Worm (Caenorhabditis elegans): ENCODE measurements around the gene F10D2.10.

Gene F10D2.10

DNA sequence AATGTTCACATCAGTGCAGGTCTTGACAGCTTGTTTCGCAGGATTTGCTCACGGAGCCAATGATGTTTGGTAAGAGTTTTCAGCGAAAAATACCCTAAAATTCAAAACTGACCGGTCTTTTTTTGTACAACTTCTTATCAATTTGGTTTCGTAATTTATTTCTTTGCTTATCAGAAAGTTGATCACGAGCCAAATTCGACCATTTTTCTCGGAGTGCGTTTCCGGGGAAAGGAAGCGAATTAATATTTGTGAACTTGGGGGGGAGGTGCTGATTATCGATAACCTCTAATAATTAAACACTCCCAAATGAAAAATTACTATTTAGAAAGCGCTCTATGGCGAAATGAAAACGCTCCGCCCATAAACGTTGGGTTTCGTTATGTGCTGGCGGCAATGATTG lies 30.6 kb upstream of the F10D2.10 start (continued):
- TF ChIP-seq lin-1 (GFP tag; IDR thresholded peaks at IDR 0.05) (peak; percentile 75; the same call in 1 of the 2 replicates), lin-39 (tag; optimal IDR thresholded peaks at IDR 0.05) (no peak), nhr-77 (tag; optimal IDR thresholded peaks at IDR 0.05) (peak; percentile 49), unc-62 (GFP tag; optimal IDR thresholded peaks at IDR 0.05 in 1 of 2) (no peak), unc-62 (tag; optimal IDR thresholded peaks at IDR 0.05) (no peak), zip-2 (tag; optimal IDR thresholded peaks at IDR 0.05) (no peak), mdl-1 (tag; optimal IDR thresholded peaks at IDR 0.05) (no peak), dve-1 (tag; optimal IDR thresholded peaks at IDR 0.05; ENCODE audit: insufficient read depth) (peak; percentile 25), jun-1 (tag; optimal IDR thresholded peaks at IDR 0.05) (no peak)

DNA sequence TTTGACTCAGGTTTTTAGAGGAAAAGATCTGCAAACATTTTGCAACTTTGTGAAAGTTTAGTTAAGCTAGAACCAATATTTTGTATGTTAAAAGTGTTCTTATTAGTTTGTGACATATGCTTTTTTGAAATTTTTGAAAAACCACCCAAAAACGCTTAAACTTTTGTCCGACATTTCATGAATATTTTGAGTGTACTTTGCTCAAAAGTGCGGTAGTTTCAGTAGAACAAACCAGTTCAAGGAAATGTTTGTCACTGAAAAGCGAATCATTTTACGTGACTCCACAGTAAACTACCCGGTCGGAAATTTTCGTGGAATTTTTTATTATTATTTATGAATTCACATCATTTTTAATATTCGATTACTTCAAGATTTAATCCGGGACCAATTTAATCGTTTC lies 28.6 kb upstream of the F10D2.10 start, which contains the start of gene pitr-5:
pitr-5 (plus strand) TSS at position 301 of the 400 bp plus-strand sequence.
- TF ChIP-seq madf-5 (GFP tag; IDR thresholded peaks at IDR 0.05): no peak
- TF ChIP-seq lir-3 (tag; optimal IDR thresholded peaks at IDR 0.05): no peak
- no peak for TF ChIP-seq fkh-10 (GFP tag; optimal IDR thresholded peaks at IDR 0.05)
- no peak for TF ChIP-seq dmd-6 (GFP tag; IDR thresholded peaks at IDR 0.05)
- no peak for TF ChIP-seq zip-2 (tag; optimal IDR thresholded peaks at IDR 0.05)
- TF ChIP-seq aha-1 (tag): no peak

DNA sequence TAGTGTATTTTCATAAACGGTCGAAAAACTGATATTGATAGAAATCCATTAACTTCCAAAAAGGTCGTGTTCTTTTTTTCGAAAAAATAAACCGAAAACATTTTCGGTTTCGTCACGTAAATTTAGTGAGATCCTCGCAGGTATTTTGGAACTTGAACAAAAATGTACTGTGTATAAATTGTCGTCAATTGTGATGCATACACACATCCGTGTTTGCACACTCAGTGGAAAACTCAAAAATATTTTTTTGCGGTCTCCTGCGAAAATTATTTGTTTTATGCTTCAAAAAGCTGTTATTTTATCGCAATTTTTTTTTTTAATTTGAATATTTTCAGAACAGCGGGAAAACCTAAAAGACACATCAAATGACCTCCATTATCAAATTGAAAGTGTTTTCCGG lies 22.9 kb upstream of the F10D2.10 start, which contains the start of gene cpsf-2:
cpsf-2 (plus strand) TSS at position 330 of the 400 bp plus-strand sequence.
- peak; percentile 47 for TF ChIP-seq mes-2 (tag; optimal IDR thresholded peaks at IDR 0.05; ENCODE audit: poor library complexity, severe bottlenecking)
- TF ChIP-seq aha-1 (tag): peak; percentile 72
- TF ChIP-seq dpl-1 (GFP tag; optimal IDR thresholded peaks at IDR 0.05): peak; percentile 1
- no peak for TF ChIP-seq ztf-7 (tag; optimal IDR thresholded peaks at IDR 0.05)
- no peak for TF ChIP-seq nhr-41 (GFP tag; IDR thresholded peaks at IDR 0.05)

- TF ChIP-seq skn-1 (tag; optimal IDR thresholded peaks at IDR 0.05) (no peak), ces-1 (GFP tag; optimal IDR thresholded peaks at IDR 0.05) (no peak), unc-62 (GFP tag; optimal IDR thresholded peaks at IDR 0.05 in 1 of 2) (no peak), unc-62 (tag; optimal IDR thresholded peaks at IDR 0.05) (no peak), spr-3 (GFP tag; optimal IDR thresholded peaks at IDR 0.05) (no peak), daf-16 (GFP tag; optimal IDR thresholded peaks at IDR 0.05) (no peak), daf-16 (tag; optimal IDR thresholded peaks at IDR 0.05) (no peak), hlh-11 (tag; optimal IDR thresholded peaks at IDR 0.05) (no peak), F26F4.8 (GFP tag; conservative IDR thresholded peaks at IDR 0.05) (no peak)
These were observed 19.2 kb upstream of the F10D2.10 start, which contains the start of gene lgc-39 for ce11 chrV:7175201-7175600. Gene lgc-39, plus strand, starts transcription at chrV:7175501.

DNA sequence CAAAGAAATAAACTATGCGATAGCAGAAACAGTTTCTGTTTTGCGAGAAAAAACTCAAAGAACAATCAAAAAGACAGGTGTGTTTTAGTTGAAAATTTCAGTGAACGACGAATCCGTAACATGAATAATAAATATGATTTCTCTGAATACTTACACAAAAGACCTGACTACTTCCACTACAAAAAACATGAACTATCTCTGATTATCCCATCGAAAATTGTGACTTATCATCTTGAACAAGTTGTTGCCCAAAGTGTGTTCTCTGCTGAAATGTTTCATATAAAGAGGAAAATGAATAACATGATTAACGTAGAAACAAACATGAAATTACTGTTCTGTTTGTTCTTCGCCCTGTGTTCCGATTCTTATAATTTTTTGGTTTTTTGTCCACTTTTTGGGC lies 10.7 kb upstream of the F10D2.10 start, which contains the start of gene ugt-36:
ugt-36 (plus strand) TSS at position 301 of the 400 bp plus-strand sequence.
- TF ChIP-seq mxl-3 (GFP tag; optimal IDR thresholded peaks at IDR 0.05) (no peak), nhr-28 (tag; optimal IDR thresholded peaks at IDR 0.05) (peak; percentile 16)

- TF ChIP-seq sdz-12 (GFP tag; optimal IDR thresholded peaks at IDR 0.05) (no peak), fos-1 (tag; optimal IDR thresholded peaks at IDR 0.05) (no peak), spr-1 (tag; optimal IDR thresholded peaks at IDR 0.05) (no peak), nhr-77 (tag; optimal IDR thresholded peaks at IDR 0.05) (no peak), zip-11 (GFP tag; IDR thresholded peaks at IDR 0.05) (no peak), lin-39 (tag; optimal IDR thresholded peaks at IDR 0.05) (no peak), ceh-62 (tag; optimal IDR thresholded peaks at IDR 0.05) (no peak), ZK546.5 (tag; optimal IDR thresholded peaks at IDR 0.05) (no peak), Y5F2A.4 (GFP tag; optimal IDR thresholded peaks at IDR 0.05) (no peak), lin-15B (tag; optimal IDR thresholded peaks at IDR 0.05) (no peak), lin-1 (GFP tag; IDR thresholded peaks at IDR 0.05) (no peak), lin-13 (GFP tag; optimal IDR thresholded peaks at IDR 0.05) (no peak), nhr-48 (tag; optimal IDR thresholded peaks at IDR 0.05) (no peak), ces-1 (GFP tag; optimal IDR thresholded peaks at IDR 0.05) (no peak), spr-3 (GFP tag; optimal IDR thresholded peaks at IDR 0.05) (no peak)
These were observed 8.2 kb upstream of the F10D2.10 start, which contains the start of gene srh-83 for ce11 chrV:7164210-7164609. Gene srh-83, plus strand, starts transcription at chrV:7164510.
